Worm (Caenorhabditis elegans): ENCODE measurements around the gene pfas-1.

DNA sequence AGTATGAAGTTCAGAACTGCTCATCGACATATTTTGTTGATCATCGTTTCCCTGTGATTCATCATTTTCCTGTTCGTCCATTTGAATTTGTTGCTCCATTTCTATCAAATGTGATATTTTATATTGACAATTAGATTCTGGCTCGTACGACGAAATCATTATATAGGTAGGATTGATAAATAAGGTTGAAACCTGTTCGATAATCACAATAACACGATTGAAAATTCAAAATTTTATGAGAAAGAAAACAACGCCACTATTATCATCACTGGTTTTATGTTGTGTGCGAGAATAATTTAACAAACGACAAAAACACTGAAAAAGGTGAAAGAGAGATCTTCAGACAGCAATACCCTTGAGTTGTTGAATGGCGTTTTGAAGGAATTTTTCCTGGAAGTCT lies 48.8 kb downstream of the pfas-1 start, which contains the start of gene apc-11:
- TF ChIP-seq hmg-4 (GFP tag; optimal IDR thresholded peaks at IDR 0.05) (no peak), hmbx-1 (tag; optimal IDR thresholded peaks at IDR 0.05) (no peak), ets-7 (tag; optimal IDR thresholded peaks at IDR 0.05) (no peak), ceh-13 (GFP tag; optimal IDR thresholded peaks at IDR 0.05) (no peak), ama-1 (optimal IDR thresholded peaks at IDR 0.05) (no peak), tra-4 (tag; optimal IDR thresholded peaks at IDR 0.05) (no peak), tbx-11 (GFP tag; IDR thresholded peaks at IDR 0.05) (no peak), flt-1 (GFP tag; IDR thresholded peaks at IDR 0.05) (no peak), pes-1 (GFP tag; IDR thresholded peaks at IDR 0.05) (no peak), tbx-37 (GFP tag; conservative IDR thresholded peaks at IDR 0.05) (no peak), hnd-1 (tag; optimal IDR thresholded peaks at IDR 0.05) (no peak)

All from whole organism, early embryonic.